Fruit fly (Drosophila melanogaster): Measurements from ENCODE around the gene Lcp65Af.

DNA sequence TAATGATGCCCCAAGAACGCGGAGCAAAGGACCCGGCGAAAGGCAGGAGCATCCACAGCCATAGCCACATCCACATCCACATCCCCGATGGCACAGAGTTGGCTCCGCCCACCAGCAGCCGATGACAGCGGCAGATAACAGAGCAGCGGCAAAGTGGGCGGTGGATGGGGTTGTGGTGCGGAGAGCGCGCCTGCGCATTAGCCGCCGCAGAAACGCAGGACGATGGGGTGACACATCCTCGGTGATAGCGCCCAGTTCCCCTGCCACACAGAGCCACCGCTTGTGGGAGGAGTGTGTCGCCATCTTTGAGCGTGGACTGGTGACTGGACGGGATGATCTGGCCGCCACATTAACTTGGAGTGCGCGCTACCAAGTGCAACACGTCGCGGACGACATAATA lies 39.3 kb downstream of the Lcp65Af start, which contains the start of gene Ets65A:
- no peak for TF ChIP-seq Mio (GFP tag; optimal IDR thresholded peaks at IDR 0.05)
- TF ChIP-seq sv (GFP tag; optimal IDR thresholded peaks at IDR 0.05), result no peak
- TF ChIP-seq tai (GFP tag; optimal IDR thresholded peaks at IDR 0.05), result no peak
- no peak for TF ChIP-seq CG32264 (GFP tag; optimal IDR thresholded peaks at IDR 0.05)
- TF ChIP-seq h (GFP tag; optimal IDR thresholded peaks at IDR 0.05), result no peak

Data from whole organism, wandering third instar larva.